Worm (Caenorhabditis elegans) whole organism, L4 larva: ENCODE results near the gene F10G7.10.

Source experiments
- F26F4.8 ChIP-seq: fragments of 200-800 bp; sonication (Bioruptor generic); conservative IDR thresholded peaks from 2 replicates; pipeline ENCODE4 v1.3.6; 2022; ENCODE audit warnings: missing genetic modification characterization, missing compliant biosample characterization
- F37D6.2 ChIP-seq: sonication (generic microtip); optimal IDR thresholded peaks from 2 replicates; lab custom pipeline; 2016; ENCODE audit warnings: mild to moderate bottlenecking, missing genetic modification characterization, missing compliant biosample characterization
- T26A8.4 ChIP-seq: fragments of 200-800 bp; sonication (Bioruptor generic); IDR thresholded peaks from 2 replicates; pipeline ENCODE4 v1.3.6; 2022; ENCODE audit warnings: missing genetic modification characterization, missing compliant biosample characterization
- Y75B8A.6 ChIP-seq: fragments of 200-800 bp; sonication (Bioruptor generic); IDR thresholded peaks from 2 replicates; pipeline ENCODE4 v1.3.6; 2022; ENCODE audit warnings: missing genetic modification reagents, missing genetic modification characterization, missing compliant biosample characterization
- ZK546.5 ChIP-seq, 2 experiments: sonication (generic microtip); optimal IDR thresholded peaks; 2 replicates each; lab custom pipeline; 2017; ENCODE audit warnings: missing biosample characterization in 2 of 2, missing genetic modification characterization in 2 of 2
- aha-1 ChIP-seq: fragments of 150-350 bp; peaks from one replicate; lab custom pipeline; 2014; ENCODE audit warnings: missing biosample characterization, missing genetic modification characterization
- arid-1 ChIP-seq: fragments of 200-800 bp; sonication (Bioruptor generic); conservative IDR thresholded peaks from 2 replicates; pipeline ENCODE4 v1.3.6; 2022; ENCODE audit warnings: missing genetic modification reagents, missing genetic modification characterization, missing compliant biosample characterization
- attf-4 ChIP-seq: sonication (generic microtip); optimal IDR thresholded peaks from 3 replicates; lab custom pipeline; 2017; ENCODE audit warnings: missing biosample characterization, missing genetic modification characterization
- ceh-20 ChIP-seq: fragments of 200-800 bp; sonication (Bioruptor generic); IDR thresholded peaks from 2 replicates; pipeline ENCODE4 v1.3.6; 2022; ENCODE audit warnings: missing genetic modification reagents, missing genetic modification characterization, missing compliant biosample characterization
- ceh-28 ChIP-seq: fragments of 150-350 bp; optimal IDR thresholded peaks from 2 replicates; lab custom pipeline; 2014; ENCODE audit warnings: missing biosample characterization, missing genetic modification reagents, missing genetic modification characterization
- ceh-44 ChIP-seq: fragments of 200-800 bp; sonication (Bioruptor generic); IDR thresholded peaks from 2 replicates; pipeline ENCODE4 v1.3.6; 2022; ENCODE audit warnings: missing genetic modification reagents, missing genetic modification characterization, missing compliant biosample characterization
- ceh-82 ChIP-seq: sonication (generic microtip); optimal IDR thresholded peaks from 2 replicates; lab custom pipeline; 2017; ENCODE audit warnings: missing biosample characterization, missing genetic modification characterization
- ces-1 ChIP-seq: fragments of 150-350 bp; sonication (generic microtip); optimal IDR thresholded peaks from 4 replicates; lab custom pipeline; 2014; ENCODE audit warnings: missing biosample characterization, missing genetic modification reagents, missing genetic modification characterization
- cey-2 ChIP-seq: sonication (generic microtip); optimal IDR thresholded peaks from 3 replicates; lab custom pipeline; 2017; ENCODE audit warnings: missing genetic modification characterization, mild to moderate bottlenecking, missing compliant biosample characterization, antibody characterized with exemption, borderline replicate concordance; ENCODE audit not compliant: insufficient read depth
- ctbp-1 ChIP-seq: fragments of 200-800 bp; sonication (Bioruptor generic); IDR thresholded peaks from 2 replicates; pipeline ENCODE4 v1.3.6; 2022; ENCODE audit warnings: missing genetic modification reagents, missing genetic modification characterization, missing compliant biosample characterization
- daf-12 ChIP-seq: fragments of 150-350 bp; optimal IDR thresholded peaks from 2 replicates; lab custom pipeline; 2014; ENCODE audit warnings: missing biosample characterization, missing genetic modification reagents, missing genetic modification characterization
- daf-8 ChIP-seq: fragments of 200-800 bp; sonication (Bioruptor generic); IDR thresholded peaks from 2 replicates; pipeline ENCODE4 v1.3.6; 2022; ENCODE audit warnings: missing genetic modification characterization, missing compliant biosample characterization
- dmd-6 ChIP-seq: fragments of 200-800 bp; sonication (Bioruptor generic); IDR thresholded peaks from 2 replicates; pipeline ENCODE4 v1.3.6; 2022; ENCODE audit warnings: missing genetic modification reagents, missing genetic modification characterization, missing compliant biosample characterization
- dmd-9 ChIP-seq: fragments of 200-800 bp; sonication (Bioruptor generic); IDR thresholded peaks from 2 replicates; pipeline ENCODE4 v1.3.6; 2022; ENCODE audit warnings: missing genetic modification reagents, missing genetic modification characterization, missing compliant biosample characterization
- dpl-1 ChIP-seq: fragments of 150-350 bp; optimal IDR thresholded peaks from 2 replicates; lab custom pipeline; 2014; ENCODE audit warnings: missing biosample characterization, missing genetic modification reagents, missing genetic modification characterization
- egl-43 ChIP-seq: fragments of 200-800 bp; sonication (Bioruptor generic); IDR thresholded peaks from 2 replicates; pipeline ENCODE4 v1.3.6; 2022; ENCODE audit warnings: missing genetic modification reagents, missing genetic modification characterization, missing compliant biosample characterization
- fkh-10 ChIP-seq: fragments of 150-350 bp; optimal IDR thresholded peaks from 2 replicates; lab custom pipeline; 2014; ENCODE audit warnings: missing biosample characterization, missing genetic modification reagents, missing genetic modification characterization
- gei-8 ChIP-seq: fragments of 200-800 bp; sonication (Bioruptor generic); optimal IDR thresholded peaks from 2 replicates; lab custom pipeline; 2018; ENCODE audit warnings: mild to moderate bottlenecking, missing genetic modification characterization, missing compliant biosample characterization
- hif-1 ChIP-seq, 2 experiments: sonication (generic microtip); optimal IDR thresholded peaks; 2 replicates each; lab custom pipeline; 2016 to 2017; ENCODE audit warnings: missing compliant biosample characterization in 2 of 2, missing genetic modification characterization in 2 of 2, missing genetic modification reagents in 2 of 2, missing genotype in 2 of 2, mild to moderate bottlenecking in 1 of 2
- hlh-30 ChIP-seq: sonication (generic microtip); optimal IDR thresholded peaks from 2 replicates; lab custom pipeline; 2017; ENCODE audit warnings: antibody characterized with exemption, mild to moderate bottlenecking, missing genetic modification characterization, missing compliant biosample characterization; ENCODE audit not compliant: insufficient read depth
- lim-7 ChIP-seq: fragments of 200-800 bp; sonication (Bioruptor generic); IDR thresholded peaks from 2 replicates; pipeline ENCODE4 v1.3.6; 2022; ENCODE audit warnings: missing genetic modification characterization, missing compliant biosample characterization
- lin-15B ChIP-seq: fragments of 150-350 bp; sonication (generic microtip); optimal IDR thresholded peaks from 3 replicates; lab custom pipeline; 2014; ENCODE audit warnings: missing biosample characterization, missing genetic modification characterization
- lin-29 ChIP-seq: fragments of 200-800 bp; sonication (Bioruptor generic); IDR thresholded peaks from 2 replicates; pipeline ENCODE4 v1.3.6; 2022; ENCODE audit warnings: missing genetic modification reagents, missing genetic modification characterization, missing compliant biosample characterization
- lin-38 ChIP-seq: fragments of 200-800 bp; sonication (Bioruptor generic); IDR thresholded peaks from 2 replicates; pipeline ENCODE4 v1.3.6; 2022; ENCODE audit warnings: missing genetic modification reagents, missing genetic modification characterization, missing compliant biosample characterization
- lin-39 ChIP-seq: fragments of 150-350 bp; optimal IDR thresholded peaks from 2 replicates; lab custom pipeline; 2014; ENCODE audit warnings: missing biosample characterization, missing genetic modification reagents, missing genetic modification characterization
- lir-3 ChIP-seq: sonication (generic microtip); optimal IDR thresholded peaks from 2 replicates; lab custom pipeline; 2016; ENCODE audit warnings: mild to moderate bottlenecking, missing genetic modification characterization, missing compliant biosample characterization
- madf-9 ChIP-seq: fragments of 200-800 bp; sonication (Bioruptor generic); conservative IDR thresholded peaks from 2 replicates; pipeline ENCODE4 v1.3.6; 2022; ENCODE audit warnings: missing genetic modification reagents, missing genetic modification characterization, missing compliant biosample characterization
- mdt-29 ChIP-seq: fragments of 200-800 bp; sonication (Bioruptor generic); IDR thresholded peaks from 2 replicates; pipeline ENCODE4 v1.3.6; 2022; ENCODE audit warnings: missing genetic modification reagents, missing genetic modification characterization, missing compliant biosample characterization
- mxl-2 ChIP-seq: fragments of 200-800 bp; sonication (Bioruptor generic); conservative IDR thresholded peaks from 2 replicates; pipeline ENCODE4 v1.3.6; 2022; ENCODE audit warnings: missing genetic modification reagents, missing genetic modification characterization, missing compliant biosample characterization
- mxl-3 ChIP-seq: fragments of 200-800 bp; sonication (Bioruptor generic); optimal IDR thresholded peaks from 2 replicates; lab custom pipeline; 2018; ENCODE audit warnings: mild to moderate bottlenecking, missing genetic modification characterization, missing compliant biosample characterization
- nhr-102 ChIP-seq: sonication (generic microtip); optimal IDR thresholded peaks from 2 replicates; lab custom pipeline; 2016; ENCODE audit warnings: mild to moderate bottlenecking, missing genetic modification characterization, moderate library complexity, missing compliant biosample characterization
- nhr-11 ChIP-seq: fragments of 150-350 bp; optimal IDR thresholded peaks from 2 replicates; lab custom pipeline; 2014; ENCODE audit warnings: missing biosample characterization, missing genetic modification characterization
- nhr-237 ChIP-seq: sonication (generic microtip); optimal IDR thresholded peaks from 2 replicates; lab custom pipeline; 2017; ENCODE audit warnings: missing biosample characterization, missing genetic modification characterization
- nhr-28 ChIP-seq: fragments of 150-350 bp; optimal IDR thresholded peaks from 2 replicates; lab custom pipeline; 2014; ENCODE audit warnings: missing biosample characterization, missing genetic modification characterization
- nhr-42 ChIP-seq: fragments of 200-800 bp; sonication (Bioruptor generic); IDR thresholded peaks from 2 replicates; pipeline ENCODE4 v1.3.6; 2022; ENCODE audit warnings: missing genetic modification characterization, missing compliant biosample characterization
- nhr-48 ChIP-seq: sonication (generic microtip); optimal IDR thresholded peaks from 2 replicates; lab custom pipeline; 2016; ENCODE audit warnings: mild to moderate bottlenecking, missing genetic modification characterization, missing compliant biosample characterization
- php-3 ChIP-seq: fragments of 200-800 bp; sonication (Bioruptor generic); IDR thresholded peaks from 2 replicates; pipeline ENCODE4 v1.3.6; 2022; ENCODE audit warnings: missing genetic modification reagents, missing genetic modification characterization, missing compliant biosample characterization
- sdz-12 ChIP-seq: fragments of 200-800 bp; sonication (Bioruptor generic); optimal IDR thresholded peaks from 2 replicates; lab custom pipeline; 2018; ENCODE audit warnings: mild to moderate bottlenecking, missing genetic modification characterization, missing compliant biosample characterization
- snpc-1.2 ChIP-seq: fragments of 200-800 bp; sonication (Bioruptor generic); IDR thresholded peaks from 2 replicates; pipeline ENCODE4 v1.3.6; 2022; ENCODE audit warnings: missing genetic modification reagents, missing genetic modification characterization, missing compliant biosample characterization
- snpc-4 ChIP-seq: fragments of 150-350 bp; optimal IDR thresholded peaks from 2 replicates; lab custom pipeline; 2014; ENCODE audit warnings: missing biosample characterization, missing genetic modification characterization
- spr-1 ChIP-seq: sonication (generic microtip); optimal IDR thresholded peaks from 2 replicates; lab custom pipeline; 2016; ENCODE audit warnings: mild to moderate bottlenecking, missing genetic modification characterization, missing compliant biosample characterization
- unc-39 ChIP-seq: sonication (generic microtip); optimal IDR thresholded peaks from 2 replicates; lab custom pipeline; 2017; ENCODE audit warnings: missing biosample characterization, missing genetic modification characterization
- unc-62 ChIP-seq, 3 experiments: fragments of 150-350 bp in 1 of 3; sonication (generic microtip); optimal IDR thresholded peaks in 2 of 3; peaks in 1 of 3; 1 replicate in 1 of 3; 2 replicates in 2 of 3; lab custom pipeline; 2014 to 2017; ENCODE audit warnings: missing biosample characterization in 3 of 3, missing genetic modification characterization in 3 of 3, missing genetic modification reagents in 3 of 3, missing genotype in 1 of 3
- vab-7 ChIP-seq: fragments of 200-800 bp; sonication (Bioruptor generic); IDR thresholded peaks from 2 replicates; pipeline ENCODE4 v1.3.6; 2022; ENCODE audit warnings: missing genetic modification reagents, missing genetic modification characterization, missing compliant biosample characterization
- zfp-2 ChIP-seq: sonication (generic microtip); optimal IDR thresholded peaks from 2 replicates; lab custom pipeline; 2016; ENCODE audit warnings: mild to moderate bottlenecking, missing genetic modification characterization, missing compliant biosample characterization
- zip-11 ChIP-seq: fragments of 200-800 bp; sonication (Bioruptor generic); IDR thresholded peaks from 2 replicates; pipeline ENCODE4 v1.3.6; 2022; ENCODE audit warnings: missing genetic modification characterization, missing compliant biosample characterization
- zip-2 ChIP-seq: fragments of 150-350 bp; optimal IDR thresholded peaks from 2 replicates; lab custom pipeline; 2014; ENCODE audit warnings: missing biosample characterization, missing genetic modification characterization

Gene F10G7.10

ce11 chrII:4728687-4729086, 2.6 kb upstream of the F10G7.10 start (continued):
- no peak for TF ChIP-seq Y75B8A.6 (GFP tag; lab: Robert Waterston, UW)
- TF ChIP-seq ctbp-1 (GFP tag; lab: Robert Waterston, UW): no peak
- no peak for TF ChIP-seq egl-43 (GFP tag; lab: Robert Waterston, UW)
- no peak for TF ChIP-seq lin-38 (GFP tag; lab: Robert Waterston, UW)
- no peak for TF ChIP-seq zip-2 (tag; lab: Kevin White, UChicago)
- no peak for TF ChIP-seq lin-15B (tag; lab: Kevin White, UChicago)
- no peak for TF ChIP-seq ces-1 (GFP tag; lab: Kevin White, UChicago)
- TF ChIP-seq nhr-28 (tag; lab: Kevin White, UChicago): peak; percentile 95
- TF ChIP-seq attf-4: no peak
- TF ChIP-seq hif-1 (tag; optimal IDR thresholded peaks at IDR 0.05; lab: Kevin White, UChicago): peak; percentile 58 to 96
- peak; percentile 31 for TF ChIP-seq hlh-30 (tag; lab: Kevin White, UChicago)
- no peak for TF ChIP-seq madf-9
- no peak for TF ChIP-seq ceh-82
- no peak for TF ChIP-seq gei-8 (GFP tag; lab: Kevin White, UChicago)
- TF ChIP-seq cey-2: peak; percentile 7
- TF ChIP-seq zip-11 (GFP tag; lab: Robert Waterston, UW): no peak
- no peak for TF ChIP-seq unc-62 (GFP tag; optimal IDR thresholded peaks at IDR 0.05 in 1 of 2; lab: Kevin White, UChicago)
- TF ChIP-seq unc-62 (tag; optimal IDR thresholded peaks at IDR 0.05; lab: Kevin White, UChicago): no peak
- no peak for TF ChIP-seq dmd-9 (GFP tag; lab: Robert Waterston, UW)
- TF ChIP-seq fkh-10 (GFP tag; lab: Kevin White, UChicago): no peak
- TF ChIP-seq dmd-6 (GFP tag; lab: Robert Waterston, UW): peak; percentile 89
- TF ChIP-seq snpc-4 (tag; lab: Kevin White, UChicago): no peak
- TF ChIP-seq zfp-2 (tag; lab: Kevin White, UChicago): no peak
- TF ChIP-seq ceh-44 (GFP tag; lab: Robert Waterston, UW): no peak
- peak; percentile 44 for TF ChIP-seq mxl-3 (GFP tag; lab: Kevin White, UChicago)
- peak; percentile 0 for TF ChIP-seq dpl-1 (GFP tag; lab: Kevin White, UChicago)
- TF ChIP-seq spr-1: peak; percentile 34
- TF ChIP-seq F37D6.2 (tag; lab: Kevin White, UChicago): no peak
- TF ChIP-seq ZK546.5 (tag; optimal IDR thresholded peaks at IDR 0.05; lab: Kevin White, UChicago): no peak
- no peak for TF ChIP-seq snpc-1.2 (GFP tag; lab: Robert Waterston, UW)
- TF ChIP-seq vab-7 (GFP tag; lab: Robert Waterston, UW): no peak
- no peak for TF ChIP-seq nhr-42 (GFP tag; lab: Robert Waterston, UW)
- TF ChIP-seq nhr-48 (tag; lab: Kevin White, UChicago): no peak
- no peak for TF ChIP-seq aha-1 (tag; lab: Kevin White, UChicago)
- no peak for TF ChIP-seq ceh-28 (tag; lab: Kevin White, UChicago)
- TF ChIP-seq lin-29 (GFP tag; lab: Robert Waterston, UW): no peak
- TF ChIP-seq sdz-12 (GFP tag; lab: Kevin White, UChicago): no peak
- TF ChIP-seq lin-39 (tag; lab: Kevin White, UChicago): no peak
- no peak for TF ChIP-seq arid-1 (GFP tag; lab: Robert Waterston, UW)
- no peak for TF ChIP-seq daf-8 (GFP tag; lab: Robert Waterston, UW)
- no peak for TF ChIP-seq ceh-20 (GFP tag; lab: Robert Waterston, UW)
- TF ChIP-seq mxl-2 (GFP tag; lab: Robert Waterston, UW): no peak
- no peak for TF ChIP-seq T26A8.4
- TF ChIP-seq php-3: peak; percentile 50; the same call in 1 of the 2 replicates
- no peak for TF ChIP-seq unc-39
- TF ChIP-seq nhr-102 (tag; lab: Kevin White, UChicago): peak; percentile 14
- TF ChIP-seq lim-7 (GFP tag; lab: Robert Waterston, UW): no peak
- TF ChIP-seq F26F4.8: no peak
- no peak for TF ChIP-seq nhr-237 (tag; lab: Kevin White, UChicago)
- TF ChIP-seq mdt-29 (GFP tag; lab: Robert Waterston, UW): no peak
- TF ChIP-seq nhr-11 (tag; lab: Kevin White, UChicago): peak; percentile 62
- no peak for TF ChIP-seq lir-3 (tag; lab: Kevin White, UChicago)
- TF ChIP-seq daf-12: no peak
